Worm (Caenorhabditis elegans): Measurements from ENCODE around the gene fbxa-169.
A peak's percentile ranks its signal among the peaks of the same experiment; 100 is the strongest.

The fbxa-169 gene

DNA sequence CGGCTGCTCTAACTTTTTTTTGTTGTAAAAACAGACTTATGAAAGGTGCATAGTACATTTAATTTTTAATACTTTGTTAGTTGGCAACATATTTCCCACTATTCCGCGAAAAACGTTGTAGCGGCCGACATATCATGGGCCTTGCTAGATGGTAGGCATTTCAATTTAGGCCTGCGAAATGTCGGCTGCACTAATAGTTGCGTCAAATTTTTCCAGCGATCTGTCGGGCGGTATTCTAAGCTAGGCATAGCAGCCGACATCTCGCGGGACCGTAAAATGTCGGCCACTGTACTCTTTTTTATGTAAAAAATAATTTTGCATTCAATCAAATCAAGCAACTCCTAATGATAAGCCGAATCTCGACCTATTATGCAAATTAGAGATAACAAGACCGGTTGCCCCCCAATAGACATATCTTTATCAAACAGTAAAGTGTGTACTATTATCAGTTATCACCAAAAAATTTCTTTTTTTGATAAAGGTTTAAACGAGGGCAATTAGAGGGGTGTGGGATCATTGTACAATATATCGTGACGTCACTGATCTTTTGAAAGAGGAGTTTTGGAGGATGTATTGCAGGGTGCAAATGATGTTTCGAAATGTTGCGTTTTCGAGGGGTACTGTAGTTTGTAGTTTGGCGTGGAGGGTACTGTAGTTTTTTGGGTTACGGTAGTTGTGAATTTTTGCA, 16.8 kb downstream of the fbxa-169 start (continued):
- TF ChIP-seq T20F7.1 (GFP tag; optimal IDR thresholded peaks at IDR 0.05) (no peak), daf-8 (GFP tag; IDR thresholded peaks at IDR 0.05) (no peak), lir-3 (tag; optimal IDR thresholded peaks at IDR 0.05) (no peak), attf-4 (tag; optimal IDR thresholded peaks at IDR 0.05) (no peak), nhr-111 (GFP tag; optimal IDR thresholded peaks at IDR 0.05) (no peak), tag-97 (GFP tag; IDR thresholded peaks at IDR 0.05) (no peak), pqm-1 (tag; optimal IDR thresholded peaks at IDR 0.05) (peak; percentile 85), zfp-3 (GFP tag; conservative IDR thresholded peaks at IDR 0.05) (no peak)

- TF ChIP-seq saeg-2 (GFP tag; IDR thresholded peaks at IDR 0.05) (no peak), hlh-30 (tag; optimal IDR thresholded peaks at IDR 0.05; ENCODE audit: insufficient read depth) (peak; percentile 25), nhr-48 (tag; optimal IDR thresholded peaks at IDR 0.05) (peak; percentile 81), dmd-6 (GFP tag; IDR thresholded peaks at IDR 0.05) (peak; percentile 73), mdl-1 (tag; optimal IDR thresholded peaks at IDR 0.05) (peak in 1 of 2 experiments; percentile 20), nhr-28 (tag; optimal IDR thresholded peaks at IDR 0.05) (peak; percentile 9), set-16 (GFP tag; IDR thresholded peaks at IDR 0.05) (peak; percentile 94), F49E8.2 (tag; optimal IDR thresholded peaks at IDR 0.05; ENCODE audit: borderline replicate concordance) (no peak), daf-19 (GFP tag; conservative IDR thresholded peaks at IDR 0.05) (no peak), Y105C5A.15 (GFP tag; IDR thresholded peaks at IDR 0.05) (0 out of 2 replicates have a peak, but pooled peaks have one; percentile 22), ama-1 (optimal IDR thresholded peaks at IDR 0.05) (peak; percentile 80), nhr-102 (tag; optimal IDR thresholded peaks at IDR 0.05) (no peak), Y75B8A.6 (GFP tag; IDR thresholded peaks at IDR 0.05) (no peak), egl-43 (GFP tag; IDR thresholded peaks at IDR 0.05) (peak; percentile 28; the same call in 1 of the 2 replicates), hlh-11 (tag; optimal IDR thresholded peaks at IDR 0.05) (peak; percentile 77), zfp-2 (tag; optimal IDR thresholded peaks at IDR 0.05) (no peak)
Observed at ce11 chrII:13668844-13669441, 20.6 kb downstream of the fbxa-169 start, which contains the start of gene C31C9.7. TSS of gene C31C9.7 (plus strand) at chrII:13669104.

DNA sequence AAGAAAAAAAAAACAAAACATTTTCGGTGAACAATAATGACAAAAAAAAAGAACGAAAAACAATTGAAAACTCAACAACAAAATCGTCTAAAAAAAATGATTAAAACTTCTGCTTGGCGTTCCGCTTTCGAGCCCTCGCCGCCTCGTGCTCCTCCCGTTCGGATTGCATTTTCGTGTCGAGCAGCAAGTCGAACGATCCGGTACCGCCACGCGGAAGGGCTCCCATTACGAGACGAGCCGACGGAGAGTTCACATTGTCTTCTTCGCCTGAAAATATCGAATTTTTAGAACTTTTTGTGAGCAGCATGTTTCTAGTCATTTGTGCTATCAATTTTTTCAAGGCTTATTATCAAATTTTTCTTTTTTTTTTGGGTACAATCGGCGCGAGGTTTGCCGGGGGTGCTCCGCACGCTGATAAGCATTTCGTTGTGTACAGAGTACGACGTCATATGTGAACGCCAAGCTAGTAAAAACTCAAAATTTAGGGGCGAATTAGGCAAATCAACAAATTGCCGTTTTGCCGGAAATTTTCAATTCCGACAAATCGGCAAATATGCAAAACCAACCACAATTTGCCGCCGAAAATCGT, 22.5 kb downstream of the fbxa-169 start:
- TF ChIP-seq arid-1 (GFP tag; conservative IDR thresholded peaks at IDR 0.05) (no peak), lin-39 (tag; optimal IDR thresholded peaks at IDR 0.05) (no peak), zfp-2 (tag; optimal IDR thresholded peaks at IDR 0.05) (no peak), spr-1 (tag; optimal IDR thresholded peaks at IDR 0.05) (no peak), D1046.2 (GFP tag; IDR thresholded peaks at IDR 0.05) (no peak), nhr-42 (GFP tag; IDR thresholded peaks at IDR 0.05) (no peak), pqm-1 (tag; optimal IDR thresholded peaks at IDR 0.05) (peak; percentile 84), daf-16 (GFP tag; optimal IDR thresholded peaks at IDR 0.05) (no peak), daf-16 (tag; optimal IDR thresholded peaks at IDR 0.05) (peak; percentile 51), ztf-7 (tag; optimal IDR thresholded peaks at IDR 0.05) (no peak), dmd-6 (GFP tag; IDR thresholded peaks at IDR 0.05) (peak; percentile 71), zip-2 (tag; optimal IDR thresholded peaks at IDR 0.05) (no peak), nhr-28 (tag; optimal IDR thresholded peaks at IDR 0.05) (peak; percentile 75), nhr-6 (tag; optimal IDR thresholded peaks at IDR 0.05) (no peak), hlh-11 (tag; optimal IDR thresholded peaks at IDR 0.05) (peak; percentile 69), nhr-77 (tag; optimal IDR thresholded peaks at IDR 0.05) (peak; percentile 73), nhr-48 (tag; optimal IDR thresholded peaks at IDR 0.05) (peak; percentile 23), dve-1 (tag; optimal IDR thresholded peaks at IDR 0.05; ENCODE audit: insufficient read depth) (peak; percentile 20), egl-27 (tag; optimal IDR thresholded peaks at IDR 0.05) (no peak), rbr-2 (tag; optimal IDR thresholded peaks at IDR 0.05) (no peak), ctbp-1 (GFP tag; IDR thresholded peaks at IDR 0.05) (no peak), aly-2 (tag; optimal IDR thresholded peaks at IDR 0.05) (no peak), hlh-30 (tag; optimal IDR thresholded peaks at IDR 0.05; ENCODE audit: insufficient read depth) (peak; percentile 13), lsy-2 (tag; optimal IDR thresholded peaks at IDR 0.05) (no peak), daf-12 (tag; optimal IDR thresholded peaks at IDR 0.05) (no peak), ceh-28 (tag; optimal IDR thresholded peaks at IDR 0.05) (no peak), set-16 (GFP tag; IDR thresholded peaks at IDR 0.05) (peak; percentile 58; the same call in 1 of the 2 replicates), ama-1 (optimal IDR thresholded peaks at IDR 0.05) (no peak), mes-2 (tag; optimal IDR thresholded peaks at IDR 0.05; ENCODE audit: poor library complexity, severe bottlenecking) (no peak)

All from whole organism, L4 larva.